Fruit fly (Drosophila melanogaster) whole organism, embryonic: ENCODE data around the gene Gpdh1.
A peak's percentile ranks its signal among the peaks of the same experiment; 100 is the strongest.

Experiments used
- Atf3 ChIP-seq: fragments of 200-800 bp; sonication (Bioruptor generic); optimal IDR thresholded peaks from 3 replicates; lab custom pipeline; 2016; ENCODE audit warnings: missing biosample characterization, missing genetic modification characterization
- Bgb ChIP-seq: fragments of 200-800 bp; sonication (Bioruptor generic); IDR thresholded peaks from 2 replicates; pipeline ENCODE4 v1.3.6; 2022; ENCODE audit warnings: missing biosample characterization, missing genetic modification characterization; ENCODE audit not compliant: partially characterized antibody
- CG11247 ChIP-seq: fragments of 200-800 bp; sonication (Bioruptor generic); IDR thresholded peaks from 2 replicates; pipeline ENCODE4 v1.3.6; 2022; ENCODE audit warnings: missing biosample characterization, missing genetic modification characterization
- CG13287 ChIP-seq: fragments of 200-800 bp; sonication (Bioruptor generic); IDR thresholded peaks from 2 replicates; pipeline ENCODE4 v1.3.6; 2022; ENCODE audit warnings: missing biosample characterization, missing genetic modification characterization; ENCODE audit not compliant: partially characterized antibody
- CG14667 ChIP-seq: fragments of 200-800 bp; sonication (Bioruptor generic); IDR thresholded peaks from 2 replicates; pipeline ENCODE4 v1.3.6; 2022; ENCODE audit warnings: missing biosample characterization, missing genetic modification characterization
- CG14965 ChIP-seq: fragments of 200-800 bp; sonication (Bioruptor generic); optimal IDR thresholded peaks from 2 replicates; lab custom pipeline; 2016; ENCODE audit warnings: missing biosample characterization, missing genetic modification characterization, borderline replicate concordance
- CG1603 ChIP-seq: fragments of 200-800 bp; sonication (Bioruptor generic); optimal IDR thresholded peaks from 2 replicates; lab custom pipeline; 2019; ENCODE audit warnings: missing biosample characterization, mild to moderate bottlenecking, missing genetic modification characterization, moderate library complexity
- CG16813 ChIP-seq: fragments of 200-800 bp; sonication (Bioruptor generic); IDR thresholded peaks from 3 replicates; pipeline ENCODE4 v1.3.6; 2022; ENCODE audit warnings: missing biosample characterization, missing genetic modification characterization; ENCODE audit not compliant: partially characterized antibody
- CG2120 ChIP-seq: fragments of 200-800 bp; sonication (Bioruptor generic); optimal IDR thresholded peaks from 3 replicates; lab custom pipeline; 2016; ENCODE audit warnings: missing biosample characterization, missing genetic modification characterization
- CG30431 ChIP-seq: fragments of 200-800 bp; sonication (Bioruptor generic); optimal IDR thresholded peaks from 2 replicates; lab custom pipeline; 2017; ENCODE audit warnings: missing biosample characterization, missing genetic modification characterization
- CG3163 ChIP-seq: fragments of 200-800 bp; sonication (Bioruptor generic); optimal IDR thresholded peaks from 3 replicates; lab custom pipeline; 2016; ENCODE audit warnings: missing biosample characterization, missing genetic modification characterization
- CG3281 ChIP-seq: fragments of 200-800 bp; sonication (Bioruptor generic); optimal IDR thresholded peaks from 3 replicates; lab custom pipeline; 2017; ENCODE audit warnings: missing biosample characterization, mild to moderate bottlenecking, missing genetic modification characterization
- CG4617 ChIP-seq: fragments of 200-800 bp; sonication (Bioruptor generic); optimal IDR thresholded peaks from 3 replicates; lab custom pipeline; 2016; ENCODE audit warnings: missing biosample characterization, missing genetic modification characterization, borderline replicate concordance
- CG4707 ChIP-seq: fragments of 200-800 bp; sonication (Bioruptor generic); optimal IDR thresholded peaks from 2 replicates; lab custom pipeline; 2018; ENCODE audit warnings: missing biosample characterization, mild to moderate bottlenecking, missing genetic modification characterization, moderate library complexity
- CG6654 ChIP-seq: fragments of 200-800 bp; sonication (Bioruptor generic); optimal IDR thresholded peaks from 2 replicates; lab custom pipeline; 2017; ENCODE audit warnings: missing biosample characterization, mild to moderate bottlenecking, missing genetic modification characterization
- CG6765 ChIP-seq: fragments of 200-800 bp; sonication (Bioruptor generic); optimal IDR thresholded peaks from 3 replicates; lab custom pipeline; 2017; ENCODE audit warnings: missing biosample characterization, mild to moderate bottlenecking, missing genetic modification characterization
- CG7786 ChIP-seq: fragments of 200-800 bp; sonication (Bioruptor generic); optimal IDR thresholded peaks from 2 replicates; lab custom pipeline; 2016; ENCODE audit warnings: missing biosample characterization, missing genetic modification characterization
- CG7928 ChIP-seq: fragments of 200-800 bp; sonication (Bioruptor generic); optimal IDR thresholded peaks from 2 replicates; lab custom pipeline; 2017; ENCODE audit warnings: missing biosample characterization, mild to moderate bottlenecking, missing genetic modification characterization
- CG8478 ChIP-seq: fragments of >200 bp; optimal IDR thresholded peaks from 2 replicates; lab custom pipeline; 2018
- CG9727 ChIP-seq: fragments of 200-800 bp; sonication (Bioruptor generic); optimal IDR thresholded peaks from 3 replicates; lab custom pipeline; 2017; ENCODE audit warnings: missing biosample characterization, mild to moderate bottlenecking, missing genetic modification characterization
- CG9932 ChIP-seq: fragments of 200-800 bp; sonication (Bioruptor generic); IDR thresholded peaks from 2 replicates; pipeline ENCODE4 v1.3.6; 2022; ENCODE audit warnings: missing biosample characterization, missing genetic modification characterization
- CHES-1-like ChIP-seq: fragments of 200-800 bp; sonication (Bioruptor generic); optimal IDR thresholded peaks from 2 replicates; lab custom pipeline; 2016; ENCODE audit warnings: missing biosample characterization, missing genetic modification characterization
- Camta ChIP-seq: fragments of 200-800 bp; sonication (Bioruptor generic); optimal IDR thresholded peaks from 2 replicates; lab custom pipeline; 2016; ENCODE audit warnings: missing biosample characterization, missing genetic modification characterization
- D ChIP-seq, 2 experiments: fragments of 200-800 bp in 1 of 2; fragments of >200 bp in 1 of 2; sonication (Bioruptor generic) in 1 of 2; optimal IDR thresholded peaks; 2 replicates in 1 of 2; 3 replicates in 1 of 2; lab custom pipeline; 2017; ENCODE audit warnings: mild to moderate bottlenecking in 1 of 2, missing biosample characterization in 1 of 2, missing genetic modification characterization in 1 of 2, missing genetic modification reagents in 1 of 2
- Doc3 ChIP-seq: fragments of 200-800 bp; sonication (Bioruptor generic); IDR thresholded peaks from 3 replicates; pipeline ENCODE4 v1.3.6; 2022; ENCODE audit warnings: missing biosample characterization, missing genetic modification characterization; ENCODE audit not compliant: partially characterized antibody
- Dp ChIP-seq: fragments of 200-800 bp; sonication (Bioruptor generic); optimal IDR thresholded peaks from 2 replicates; lab custom pipeline; 2018; ENCODE audit warnings: missing biosample characterization, mild to moderate bottlenecking, missing genetic modification characterization, moderate library complexity
- HmgD ChIP-seq: fragments of 200-800 bp; sonication (Bioruptor generic); optimal IDR thresholded peaks from 3 replicates; lab custom pipeline; 2016; ENCODE audit warnings: missing biosample characterization, missing genetic modification characterization
- Optix ChIP-seq: fragments of 200-800 bp; sonication (Bioruptor generic); IDR thresholded peaks from 3 replicates; pipeline ENCODE4 v1.3.6; 2022; ENCODE audit warnings: missing biosample characterization, missing genetic modification characterization
- Tbp ChIP-seq: fragments of >200 bp; optimal IDR thresholded peaks from 2 replicates; lab custom pipeline; 2018; ENCODE audit warnings: missing biosample characterization, missing genetic modification characterization
- Trl ChIP-seq, 3 experiments: fragments of >200 bp in 2 of 3; fragments of 200-800 bp in 1 of 3; sonication (Bioruptor generic) in 1 of 3; optimal IDR thresholded peaks; 2 replicates in 1 of 3; 3 replicates in 2 of 3; lab custom pipeline; 2016 to 2017; ENCODE audit warnings: missing biosample characterization in 1 of 3, missing genetic modification characterization in 1 of 3
- ac ChIP-seq: fragments of 200-800 bp; sonication (Bioruptor generic); optimal IDR thresholded peaks from 3 replicates; lab custom pipeline; 2017; ENCODE audit warnings: missing biosample characterization, mild to moderate bottlenecking, missing genetic modification characterization
- chif ChIP-seq, 2 experiments: fragments of 200-800 bp; sonication (Bioruptor generic); optimal IDR thresholded peaks; 3 replicates each; lab custom pipeline; 2016; ENCODE audit warnings: missing biosample characterization in 2 of 2, missing genetic modification characterization in 2 of 2
- chinmo ChIP-seq: fragments of 200-800 bp; sonication (Bioruptor generic); IDR thresholded peaks from 4 replicates; pipeline ENCODE4 v1.3.6; 2022; ENCODE audit warnings: missing biosample characterization, missing genetic modification characterization; ENCODE audit not compliant: partially characterized antibody
- crp ChIP-seq, 2 experiments: fragments of 200-800 bp; sonication (Bioruptor generic); optimal IDR thresholded peaks; 2 replicates in 1 of 2; 3 replicates in 1 of 2; lab custom pipeline; 2017; ENCODE audit warnings: missing biosample characterization in 2 of 2, missing genetic modification characterization in 2 of 2, mild to moderate bottlenecking in 1 of 2, moderate library complexity in 1 of 2
- dati ChIP-seq: fragments of 200-800 bp; sonication (Bioruptor generic); IDR thresholded peaks from 2 replicates; pipeline ENCODE4 v1.3.6; 2022; ENCODE audit warnings: missing biosample characterization, missing genetic modification characterization
- dm ChIP-seq: fragments of 200-800 bp; sonication (Bioruptor generic); optimal IDR thresholded peaks from 3 replicates; lab custom pipeline; 2016; ENCODE audit warnings: missing biosample characterization, missing genetic modification characterization
- ems ChIP-seq: fragments of 200-800 bp; sonication (Bioruptor generic); optimal IDR thresholded peaks from 3 replicates; lab custom pipeline; 2016; ENCODE audit warnings: missing biosample characterization, missing genetic modification characterization
- h ChIP-seq: fragments of >200 bp; optimal IDR thresholded peaks from 2 replicates; lab custom pipeline; 2017
- ham ChIP-seq: fragments of 200-800 bp; sonication (Bioruptor generic); IDR thresholded peaks from 2 replicates; pipeline ENCODE4 v1.3.6; 2022; ENCODE audit warnings: missing biosample characterization, missing genetic modification characterization
- ken ChIP-seq: fragments of 200-800 bp; sonication (Bioruptor generic); IDR thresholded peaks from 3 replicates; pipeline ENCODE4 v1.3.6; 2022; ENCODE audit warnings: missing biosample characterization, missing genetic modification characterization
- knrl ChIP-seq: fragments of 200-800 bp; sonication (Bioruptor generic); IDR thresholded peaks from 3 replicates; pipeline ENCODE4 v1.3.6; 2022; ENCODE audit warnings: missing biosample characterization, missing genetic modification characterization; ENCODE audit not compliant: partially characterized antibody
- lbe ChIP-seq: fragments of 200-800 bp; sonication (Bioruptor generic); optimal IDR thresholded peaks from 2 replicates; lab custom pipeline; 2016; ENCODE audit warnings: missing biosample characterization, mild to moderate bottlenecking, missing genetic modification characterization
- pzg ChIP-seq: fragments of 200-800 bp; sonication (Bioruptor generic); optimal IDR thresholded peaks from 3 replicates; lab custom pipeline; 2018; ENCODE audit warnings: missing biosample characterization, mild to moderate bottlenecking, missing genetic modification characterization, moderate library complexity
- ranshi ChIP-seq: fragments of 200-800 bp; sonication (Bioruptor generic); IDR thresholded peaks from 2 replicates; pipeline ENCODE4 v1.3.6; 2022; ENCODE audit warnings: missing biosample characterization, missing genetic modification characterization
- salm ChIP-seq: fragments of 200-800 bp; sonication (Bioruptor generic); optimal IDR thresholded peaks from 2 replicates; lab custom pipeline; 2018; ENCODE audit warnings: missing biosample characterization, mild to moderate bottlenecking, missing genetic modification characterization
- sc ChIP-seq, 3 experiments: fragments of >200 bp in 2 of 3; fragments of 200-800 bp in 1 of 3; sonication (Bioruptor generic) in 1 of 3; optimal IDR thresholded peaks; 2 replicates in 2 of 3; 3 replicates in 1 of 3; lab custom pipeline; 2017; ENCODE audit warnings: mild to moderate bottlenecking in 1 of 3, missing biosample characterization in 1 of 3, missing genetic modification characterization in 1 of 3, missing genetic modification reagents in 1 of 3
- scrt ChIP-seq: fragments of 200-800 bp; sonication (Bioruptor generic); optimal IDR thresholded peaks from 2 replicates; lab custom pipeline; 2018; ENCODE audit warnings: missing biosample characterization, mild to moderate bottlenecking, missing genetic modification characterization, moderate library complexity
- sd ChIP-seq: fragments of 200-800 bp; sonication (Bioruptor generic); optimal IDR thresholded peaks from 3 replicates; lab custom pipeline; 2018; ENCODE audit warnings: missing biosample characterization, mild to moderate bottlenecking, missing genetic modification characterization, moderate library complexity
- sima ChIP-seq: fragments of 200-800 bp; sonication (Bioruptor generic); optimal IDR thresholded peaks from 2 replicates; lab custom pipeline; 2016; ENCODE audit warnings: missing biosample characterization, missing genetic modification characterization

The Gpdh1 gene

dm6 chr2L:5997609-5998229 is 54.3 kb downstream of the Gpdh1 start (continued):
- TF ChIP-seq dm (GFP tag; lab: Kevin White, UChicago) (no peak), ems (GFP tag; lab: Kevin White, UChicago) (no peak), pzg (peak; percentile 13), Camta (GFP tag; lab: Kevin White, UChicago) (no peak), lbe (GFP tag; lab: Kevin White, UChicago) (no peak), ham (GFP tag; lab: Robert Waterston, UW) (no peak), Doc3 (GFP tag; lab: Robert Waterston, UW) (no peak), Atf3 (GFP tag; lab: Kevin White, UChicago) (no peak), dati (GFP tag; lab: Robert Waterston, UW) (no peak), sd (tag; lab: Kevin White, UChicago) (no peak), sc (optimal IDR thresholded peaks at IDR 0.05; lab: Kevin White, UChicago) (no peak), sc (GFP tag; optimal IDR thresholded peaks at IDR 0.05; lab: Kevin White, UChicago) (no peak), CHES-1-like (no peak), salm (tag; lab: Kevin White, UChicago) (no peak), scrt (GFP tag; lab: Kevin White, UChicago) (peak; percentile 70), CG2120 (no peak), CG6765 (GFP tag; lab: Kevin White, UChicago) (peak; percentile 82), CG3281 (GFP tag; lab: Kevin White, UChicago) (peak; percentile 61), Trl (optimal IDR thresholded peaks at IDR 0.05; lab: Kevin White, UChicago) (peak; percentile 55 to 75), Trl (GFP tag; optimal IDR thresholded peaks at IDR 0.05; lab: Kevin White, UChicago) (no peak), knrl (GFP tag; lab: Robert Waterston, UW) (no peak), CG7928 (GFP tag; lab: Kevin White, UChicago) (no peak), CG8478 (lab: Kevin White, UChicago) (no peak), CG9727 (peak; percentile 67), chinmo (GFP tag; lab: Robert Waterston, UW) (no peak), CG14667 (GFP tag; lab: Robert Waterston, UW) (no peak), CG30431 (GFP tag; lab: Kevin White, UChicago) (no peak), CG3163 (peak; percentile 21), CG13287 (no peak), Tbp (GFP tag; lab: Kevin White, UChicago) (no peak), chif (GFP tag; optimal IDR thresholded peaks at IDR 0.05; lab: Kevin White, UChicago) (no peak), HmgD (GFP tag; lab: Kevin White, UChicago) (no peak), CG9932 (GFP tag; lab: Robert Waterston, UW) (no peak), CG7786 (GFP tag; lab: Kevin White, UChicago) (no peak), CG4707 (GFP tag; lab: Kevin White, UChicago) (peak; percentile 59), ac (peak; percentile 6), Dp (no peak), CG14965 (no peak), ranshi (GFP tag; lab: Robert Waterston, UW) (peak; percentile 23; the same call in 1 of the 2 replicates), CG11247 (GFP tag; lab: Robert Waterston, UW) (no peak), Optix (GFP tag; lab: Robert Waterston, UW) (no peak), CG6654 (GFP tag; lab: Kevin White, UChicago) (no peak), CG16813 (GFP tag; lab: Robert Waterston, UW) (no peak), h (lab: Kevin White, UChicago) (no peak), D (optimal IDR thresholded peaks at IDR 0.05; lab: Kevin White, UChicago) (no peak), D (GFP tag; optimal IDR thresholded peaks at IDR 0.05; lab: Kevin White, UChicago) (peak; percentile 52), CG1603 (tag; lab: Kevin White, UChicago) (no peak), CG4617 (GFP tag; lab: Kevin White, UChicago) (no peak), crp (GFP tag; optimal IDR thresholded peaks at IDR 0.05; lab: Kevin White, UChicago) (peak in 1 of 2 experiments; percentile 32), Bgb (no peak), ken (no peak), sima (GFP tag; lab: Kevin White, UChicago) (no peak)
